Worm (Caenorhabditis elegans): ENCODE measurements around the gene duo-1.

Gene duo-1

ce11 chrV:11521448-11521847, 33.0 kb upstream of the duo-1 start, which contains the start of gene pafo-1 (continued):
- TF ChIP-seq nhr-102 (tag; optimal IDR thresholded peaks at IDR 0.05) (peak; percentile 91), lin-29 (GFP tag; IDR thresholded peaks at IDR 0.05) (no peak), Y48G9A.11 (GFP tag; IDR thresholded peaks at IDR 0.05) (0 out of 2 replicates have a peak, but pooled peaks have one; percentile 27), mxl-3 (GFP tag; optimal IDR thresholded peaks at IDR 0.05) (peak; percentile 47), daf-16 (GFP tag; optimal IDR thresholded peaks at IDR 0.05) (peak; percentile 32 to 75), daf-16 (tag; optimal IDR thresholded peaks at IDR 0.05) (no peak), tra-1 (GFP tag; IDR thresholded peaks at IDR 0.05) (no peak; the same call in 1 of the 2 replicates), ztf-7 (tag; optimal IDR thresholded peaks at IDR 0.05) (no peak), unc-130 (GFP tag; optimal IDR thresholded peaks at IDR 0.05) (no peak), ztf-11 (tag; optimal IDR thresholded peaks at IDR 0.05) (no peak), zfp-3 (GFP tag; conservative IDR thresholded peaks at IDR 0.05) (0 out of 2 replicates have a peak, but pooled peaks have one; percentile 45), tag-97 (GFP tag; IDR thresholded peaks at IDR 0.05) (no peak), madf-5 (GFP tag; IDR thresholded peaks at IDR 0.05) (no peak), hmg-1.1 (GFP tag; IDR thresholded peaks at IDR 0.05) (peak; percentile 81), T26A8.4 (GFP tag; IDR thresholded peaks at IDR 0.05) (peak; percentile 90), ces-1 (GFP tag; optimal IDR thresholded peaks at IDR 0.05) (no peak), skn-1 (tag; optimal IDR thresholded peaks at IDR 0.05) (no peak), lin-1 (GFP tag; IDR thresholded peaks at IDR 0.05) (peak; percentile 50; the same call in 1 of the 2 replicates), mep-1 (tag; optimal IDR thresholded peaks at IDR 0.05) (no peak), ceh-20 (GFP tag; IDR thresholded peaks at IDR 0.05) (peak; percentile 82), nhr-42 (GFP tag; IDR thresholded peaks at IDR 0.05) (peak; percentile 84), hlh-30 (tag; optimal IDR thresholded peaks at IDR 0.05; ENCODE audit: insufficient read depth) (peak; percentile 79), D1046.2 (GFP tag; IDR thresholded peaks at IDR 0.05) (0 out of 2 replicates have a peak, but pooled peaks have one; percentile 31), F26F4.8 (GFP tag; conservative IDR thresholded peaks at IDR 0.05) (no peak), Y75B8A.6 (GFP tag; IDR thresholded peaks at IDR 0.05) (no peak), dmd-8 (GFP tag; IDR thresholded peaks at IDR 0.05) (no peak), ZK546.5 (tag; optimal IDR thresholded peaks at IDR 0.05) (no peak), dmd-9 (GFP tag; IDR thresholded peaks at IDR 0.05) (no peak), gei-8 (GFP tag; optimal IDR thresholded peaks at IDR 0.05) (no peak), spr-3 (GFP tag; optimal IDR thresholded peaks at IDR 0.05) (peak; percentile 39), egl-27 (tag; optimal IDR thresholded peaks at IDR 0.05) (no peak), ama-1 (optimal IDR thresholded peaks at IDR 0.05) (no peak), snpc-1.2 (GFP tag; IDR thresholded peaks at IDR 0.05) (no peak), cey-2 (tag; optimal IDR thresholded peaks at IDR 0.05; ENCODE audit: borderline replicate concordance, insufficient read depth) (no peak), nhr-77 (tag; optimal IDR thresholded peaks at IDR 0.05) (peak; percentile 54), egl-43 (GFP tag; IDR thresholded peaks at IDR 0.05) (0 out of 2 replicates have a peak, but pooled peaks have one; percentile 46), snpc-4 (tag; optimal IDR thresholded peaks at IDR 0.05) (no peak), lin-38 (GFP tag; IDR thresholded peaks at IDR 0.05) (no peak), R02D3.7 (tag; optimal IDR thresholded peaks at IDR 0.05) (no peak), set-16 (GFP tag; IDR thresholded peaks at IDR 0.05) (no peak), daf-19 (GFP tag; conservative IDR thresholded peaks at IDR 0.05) (peak; percentile 66; the same call in 1 of the 2 replicates), Y5F2A.4 (GFP tag; optimal IDR thresholded peaks at IDR 0.05) (no peak), pha-4 (GFP tag; IDR thresholded peaks at IDR 0.05) (no peak), pha-4 (tag; optimal IDR thresholded peaks at IDR 0.05) (no peak), unc-62 (GFP tag; optimal IDR thresholded peaks at IDR 0.05 in 1 of 2) (peak in 1 of 2 experiments; percentile 72), unc-62 (tag; optimal IDR thresholded peaks at IDR 0.05) (no peak), lir-3 (tag; optimal IDR thresholded peaks at IDR 0.05) (no peak), fos-1 (tag; optimal IDR thresholded peaks at IDR 0.05) (no peak), daf-8 (GFP tag; IDR thresholded peaks at IDR 0.05) (no peak), zag-1 (tag; optimal IDR thresholded peaks at IDR 0.05) (no peak), aly-2 (tag; optimal IDR thresholded peaks at IDR 0.05) (no peak), mes-2 (tag; optimal IDR thresholded peaks at IDR 0.05; ENCODE audit: poor library complexity, severe bottlenecking) (peak; percentile 90)
